Fruit fly (Drosophila melanogaster) whole organism, embryonic: ENCODE data around the gene Nak.

Experiments used
- ATbp ChIP-seq: fragments of 200-800 bp; sonication (Bioruptor generic); optimal IDR thresholded peaks from 2 replicates; lab custom pipeline; 2017; ENCODE audit warnings: missing biosample characterization, mild to moderate bottlenecking, missing genetic modification characterization, missing genetic modification reagents
- CG12391 ChIP-seq: fragments of 200-800 bp; sonication (Bioruptor generic); optimal IDR thresholded peaks from 3 replicates; lab custom pipeline; 2018; ENCODE audit warnings: missing biosample characterization, mild to moderate bottlenecking, missing genetic modification characterization, moderate library complexity
- CG12769 ChIP-seq: fragments of 200-800 bp; sonication (Bioruptor generic); optimal IDR thresholded peaks from 2 replicates; lab custom pipeline; 2019; ENCODE audit warnings: missing biosample characterization, mild to moderate bottlenecking, missing genetic modification characterization, moderate library complexity
- CG13287 ChIP-seq: fragments of 200-800 bp; sonication (Bioruptor generic); IDR thresholded peaks from 2 replicates; pipeline ENCODE4 v1.3.6; 2022; ENCODE audit warnings: missing biosample characterization, missing genetic modification characterization; ENCODE audit not compliant: partially characterized antibody
- CG14860 ChIP-seq: fragments of 200-800 bp; sonication (Bioruptor generic); IDR thresholded peaks from 3 replicates; pipeline ENCODE4 v1.3.6; 2022; ENCODE audit warnings: missing biosample characterization, missing genetic modification characterization; ENCODE audit not compliant: partially characterized antibody
- CG17829 ChIP-seq: fragments of 200-800 bp; optimal IDR thresholded peaks from 2 replicates; lab custom pipeline; 2019; ENCODE audit warnings: missing biosample characterization, mild to moderate bottlenecking, missing genetic modification characterization, moderate library complexity
- CG18262 ChIP-seq: fragments of 200-800 bp; optimal IDR thresholded peaks from 3 replicates; lab custom pipeline; 2019; ENCODE audit warnings: missing biosample characterization, mild to moderate bottlenecking, missing genetic modification characterization, moderate library complexity
- CG2889 ChIP-seq: fragments of 200-800 bp; sonication (Bioruptor generic); IDR thresholded peaks from 3 replicates; pipeline ENCODE4 v1.3.6; 2022; ENCODE audit warnings: missing biosample characterization, missing genetic modification characterization
- CG31224 ChIP-seq: fragments of 200-800 bp; sonication (Bioruptor generic); IDR thresholded peaks from 2 replicates; pipeline ENCODE4 v1.3.6; 2022; ENCODE audit warnings: missing biosample characterization, missing genetic modification characterization
- CG34376 ChIP-seq: fragments of 200-800 bp; sonication (Bioruptor generic); optimal IDR thresholded peaks from 2 replicates; lab custom pipeline; 2018; ENCODE audit warnings: missing biosample characterization, mild to moderate bottlenecking, missing genetic modification characterization
- CG3838 ChIP-seq: fragments of 200-800 bp; sonication (Bioruptor generic); optimal IDR thresholded peaks from 3 replicates; lab custom pipeline; 2016; ENCODE audit warnings: missing biosample characterization, missing genetic modification characterization
- CG4360 ChIP-seq: fragments of 200-800 bp; sonication (Bioruptor generic); IDR thresholded peaks from 2 replicates; pipeline ENCODE4 v1.3.6; 2022; ENCODE audit warnings: missing biosample characterization, missing genetic modification characterization
- CG4820 ChIP-seq: fragments of 200-800 bp; sonication (Bioruptor generic); optimal IDR thresholded peaks from 3 replicates; lab custom pipeline; 2016; ENCODE audit warnings: missing biosample characterization, missing genetic modification characterization
- CG6272 ChIP-seq: fragments of 200-800 bp; sonication (Bioruptor generic); IDR thresholded peaks from 2 replicates; pipeline ENCODE4 v1.3.6; 2022; ENCODE audit warnings: missing biosample characterization, missing genetic modification characterization
- CG6689 ChIP-seq: fragments of 200-800 bp; sonication (Bioruptor generic); IDR thresholded peaks from 2 replicates; pipeline ENCODE4 v1.3.6; 2022; ENCODE audit warnings: missing biosample characterization, missing genetic modification characterization
- CG7786 ChIP-seq: fragments of 200-800 bp; sonication (Bioruptor generic); optimal IDR thresholded peaks from 2 replicates; lab custom pipeline; 2016; ENCODE audit warnings: missing biosample characterization, missing genetic modification characterization
- Ets65A ChIP-seq: fragments of 200-800 bp; sonication (Bioruptor generic); peaks from one replicate; lab custom pipeline; 2016; ENCODE audit warnings: missing biosample characterization, missing genetic modification characterization
- Gug ChIP-seq: fragments of 200-800 bp; sonication (Bioruptor generic); IDR thresholded peaks from 4 replicates; pipeline ENCODE4 v1.3.6; 2022; ENCODE audit warnings: missing biosample characterization, missing genetic modification characterization
- Hand ChIP-seq: fragments of 200-800 bp; sonication (Bioruptor generic); optimal IDR thresholded peaks from 2 replicates; lab custom pipeline; 2017; ENCODE audit warnings: mild to moderate bottlenecking, missing biosample characterization, missing genetic modification reagents, missing genetic modification characterization
- Hr51 ChIP-seq, 2 experiments: fragments of 200-800 bp; sonication (Bioruptor generic); optimal IDR thresholded peaks; 2 replicates in 1 of 2; 3 replicates in 1 of 2; lab custom pipeline; 2016 to 2018; ENCODE audit warnings: missing biosample characterization in 2 of 2, missing genetic modification characterization in 2 of 2, mild to moderate bottlenecking in 1 of 2, moderate library complexity in 1 of 2
- Kr ChIP-seq: fragments of 200-800 bp; sonication (Bioruptor generic); optimal IDR thresholded peaks from 2 replicates; lab custom pipeline; 2017; ENCODE audit warnings: missing biosample characterization, mild to moderate bottlenecking, missing genetic modification characterization
- MESR4 ChIP-seq: fragments of 200-800 bp; sonication (Bioruptor generic); optimal IDR thresholded peaks from 2 replicates; lab custom pipeline; 2018; ENCODE audit warnings: missing biosample characterization, mild to moderate bottlenecking, missing genetic modification characterization, moderate library complexity
- Nf-YB ChIP-seq: fragments of 200-800 bp; sonication (Bioruptor generic); optimal IDR thresholded peaks from 3 replicates; lab custom pipeline; 2019; ENCODE audit warnings: missing biosample characterization, mild to moderate bottlenecking, missing genetic modification characterization, moderate library complexity
- Ravus ChIP-seq: fragments of 200-800 bp; sonication (Bioruptor generic); IDR thresholded peaks from 2 replicates; pipeline ENCODE4 v1.3.6; 2022; ENCODE audit warnings: missing biosample characterization, missing genetic modification characterization
- Sry-β ChIP-seq: fragments of 200-800 bp; sonication (Bioruptor generic); optimal IDR thresholded peaks from 2 replicates; lab custom pipeline; 2018; ENCODE audit warnings: missing biosample characterization, mild to moderate bottlenecking, missing genetic modification characterization, moderate library complexity
- Tbp ChIP-seq: fragments of >200 bp; optimal IDR thresholded peaks from 2 replicates; lab custom pipeline; 2018; ENCODE audit warnings: missing biosample characterization, missing genetic modification characterization
- Trl ChIP-seq, 3 experiments: fragments of >200 bp in 2 of 3; fragments of 200-800 bp in 1 of 3; sonication (Bioruptor generic) in 1 of 3; optimal IDR thresholded peaks; 2 replicates in 1 of 3; 3 replicates in 2 of 3; lab custom pipeline; 2016 to 2017; ENCODE audit warnings: missing biosample characterization in 1 of 3, missing genetic modification characterization in 1 of 3
- abd-A ChIP-seq: fragments of 200-800 bp; sonication (Bioruptor generic); optimal IDR thresholded peaks from 3 replicates; lab custom pipeline; 2019; ENCODE audit warnings: missing biosample characterization, mild to moderate bottlenecking, missing genetic modification characterization, moderate library complexity
- ash1 ChIP-seq: fragments of 200-800 bp; sonication (Bioruptor generic); optimal IDR thresholded peaks from 2 replicates; lab custom pipeline; 2018; ENCODE audit warnings: missing biosample characterization, mild to moderate bottlenecking, missing genetic modification characterization
- ato ChIP-seq: fragments of 200-800 bp; sonication (Bioruptor generic); IDR thresholded peaks from 2 replicates; pipeline ENCODE4 v1.3.6; 2022; ENCODE audit warnings: missing biosample characterization, missing genetic modification characterization; ENCODE audit not compliant: partially characterized antibody
- ci ChIP-seq: fragments of 200-800 bp; sonication (Bioruptor generic); IDR thresholded peaks from 3 replicates; pipeline ENCODE4 v1.3.6; 2022; ENCODE audit warnings: missing biosample characterization, missing genetic modification characterization
- danr ChIP-seq: fragments of 200-800 bp; sonication (Bioruptor generic); IDR thresholded peaks from 2 replicates; pipeline ENCODE4 v1.3.6; 2022; ENCODE audit warnings: missing biosample characterization, missing genetic modification characterization
- dmrt11E ChIP-seq: fragments of 200-800 bp; sonication (Bioruptor generic); optimal IDR thresholded peaks from 3 replicates; lab custom pipeline; 2018; ENCODE audit warnings: missing biosample characterization, mild to moderate bottlenecking, missing genetic modification characterization, moderate library complexity
- fd96Cb ChIP-seq: fragments of 200-800 bp; sonication (Bioruptor generic); optimal IDR thresholded peaks from 2 replicates; lab custom pipeline; 2018; ENCODE audit warnings: missing biosample characterization, mild to moderate bottlenecking, missing genetic modification characterization, moderate library complexity
- lbe ChIP-seq: fragments of 200-800 bp; sonication (Bioruptor generic); optimal IDR thresholded peaks from 2 replicates; lab custom pipeline; 2016; ENCODE audit warnings: missing biosample characterization, mild to moderate bottlenecking, missing genetic modification characterization
- lmd ChIP-seq: fragments of 200-800 bp; sonication (Bioruptor generic); IDR thresholded peaks from 2 replicates; pipeline ENCODE4 v1.3.6; 2022; ENCODE audit warnings: missing biosample characterization, missing genetic modification characterization
- mam ChIP-seq: fragments of 200-800 bp; sonication (Bioruptor generic); optimal IDR thresholded peaks from 3 replicates; lab custom pipeline; 2016; ENCODE audit warnings: missing biosample characterization, missing genetic modification characterization
- mld ChIP-seq: fragments of 200-800 bp; sonication (Bioruptor generic); IDR thresholded peaks from 3 replicates; pipeline ENCODE4 v1.3.6; 2022; ENCODE audit warnings: missing biosample characterization, missing genetic modification characterization; ENCODE audit not compliant: partially characterized antibody
- oc ChIP-seq: fragments of 200-800 bp; sonication (Bioruptor generic); optimal IDR thresholded peaks from 2 replicates; lab custom pipeline; 2018; ENCODE audit warnings: missing biosample characterization, mild to moderate bottlenecking, missing genetic modification characterization, moderate library complexity
- p53 ChIP-seq: fragments of 200-800 bp; sonication (Bioruptor generic); optimal IDR thresholded peaks from 2 replicates; lab custom pipeline; 2016; ENCODE audit warnings: missing biosample characterization, missing genetic modification characterization
- run ChIP-seq: fragments of 200-800 bp; sonication (Bioruptor generic); optimal IDR thresholded peaks from 3 replicates; lab custom pipeline; 2018; ENCODE audit warnings: missing biosample characterization, mild to moderate bottlenecking, missing genetic modification characterization
- sens ChIP-seq: fragments of 200-800 bp; sonication (Bioruptor generic); peaks from one replicate; lab custom pipeline; 2016; ENCODE audit warnings: missing biosample characterization, missing genetic modification characterization
- seq ChIP-seq: fragments of 200-800 bp; sonication (Bioruptor generic); IDR thresholded peaks from 2 replicates; pipeline ENCODE4 v1.3.6; 2022; ENCODE audit warnings: missing biosample characterization, missing genetic modification characterization
- sna ChIP-seq: fragments of 200-800 bp; sonication (Bioruptor generic); IDR thresholded peaks from 2 replicates; pipeline ENCODE4 v1.3.6; 2022; ENCODE audit warnings: missing biosample characterization, missing genetic modification characterization; ENCODE audit not compliant: partially characterized antibody
- ssp ChIP-seq: fragments of 200-800 bp; sonication (Bioruptor generic); IDR thresholded peaks from 2 replicates; pipeline ENCODE4 v1.3.6; 2022; ENCODE audit warnings: missing biosample characterization, missing genetic modification characterization
- sug ChIP-seq: fragments of 200-800 bp; optimal IDR thresholded peaks from 2 replicates; lab custom pipeline; 2019; ENCODE audit warnings: missing biosample characterization, mild to moderate bottlenecking, missing genetic modification characterization, moderate library complexity
- tgo ChIP-seq: fragments of 200-800 bp; sonication (Bioruptor generic); IDR thresholded peaks from 3 replicates; pipeline ENCODE4 v1.3.6; 2022; ENCODE audit warnings: missing biosample characterization, missing genetic modification characterization
- unpg ChIP-seq: fragments of 200-800 bp; sonication (Bioruptor generic); optimal IDR thresholded peaks from 3 replicates; lab custom pipeline; 2018; ENCODE audit warnings: missing biosample characterization, mild to moderate bottlenecking, missing genetic modification characterization, moderate library complexity
- wek ChIP-seq: fragments of 200-800 bp; sonication (Bioruptor generic); optimal IDR thresholded peaks from 3 replicates; lab custom pipeline; 2018; ENCODE audit warnings: missing biosample characterization, mild to moderate bottlenecking, missing genetic modification characterization, moderate library complexity

The Nak gene

dm6 chr2L:18944175-18945012 is 24.1 kb downstream of the Nak start (continued):
- TF ChIP-seq Hr51 (GFP tag; optimal IDR thresholded peaks at IDR 0.05; lab: Kevin White, UChicago) (no peak), CG6689 (GFP tag; lab: Robert Waterston, UW) (no peak), mam (GFP tag; lab: Kevin White, UChicago) (no peak), abd-A (tag; lab: Kevin White, UChicago) (peak; percentile 99), CG6272 (no peak), CG34376 (GFP tag; lab: Kevin White, UChicago) (peak; percentile 79), unpg (GFP tag; lab: Kevin White, UChicago) (no peak), CG2889 (GFP tag; lab: Robert Waterston, UW) (no peak), ATbp (GFP tag; lab: Kevin White, UChicago) (no peak), MESR4 (no peak), CG4820 (GFP tag; lab: Kevin White, UChicago) (no peak), Ravus (GFP tag; lab: Robert Waterston, UW) (no peak), CG12391 (tag; lab: Kevin White, UChicago) (no peak), CG14860 (no peak), lbe (GFP tag; lab: Kevin White, UChicago) (peak; percentile 39), sens (GFP tag; lab: Kevin White, UChicago) (peak; percentile 76), Nf-YB (peak; percentile 23), CG7786 (GFP tag; lab: Kevin White, UChicago) (no peak), Gug (no peak), wek (GFP tag; lab: Kevin White, UChicago) (peak; percentile 35), Sry-β (no peak), ash1 (GFP tag; lab: Kevin White, UChicago) (peak; percentile 43), Tbp (GFP tag; lab: Kevin White, UChicago) (no peak), Hand (GFP tag; lab: Kevin White, UChicago) (peak; percentile 52), danr (GFP tag; lab: Robert Waterston, UW) (no peak), mld (GFP tag; lab: Robert Waterston, UW) (no peak), CG18262 (no peak), CG4360 (no peak), sna (no peak), ssp (GFP tag; lab: Robert Waterston, UW) (no peak), Kr (GFP tag; lab: Kevin White, UChicago) (peak; percentile 91), p53 (GFP tag; lab: Kevin White, UChicago) (no peak), run (tag; lab: Kevin White, UChicago) (peak; percentile 39), sug (tag; lab: Kevin White, UChicago) (peak; percentile 48), Trl (optimal IDR thresholded peaks at IDR 0.05; lab: Kevin White, UChicago) (no peak), Trl (GFP tag; optimal IDR thresholded peaks at IDR 0.05; lab: Kevin White, UChicago) (no peak), CG13287 (GFP tag; lab: Robert Waterston, UW) (no peak), CG12769 (peak; percentile 81), CG31224 (GFP tag; lab: Robert Waterston, UW) (no peak), dmrt11E (peak; percentile 8), seq (GFP tag; lab: Robert Waterston, UW) (no peak), tgo (GFP tag; lab: Robert Waterston, UW) (no peak), oc (peak; percentile 65), ato (GFP tag; lab: Robert Waterston, UW) (no peak), CG17829 (tag; lab: Kevin White, UChicago) (no peak), CG3838 (GFP tag; lab: Kevin White, UChicago) (peak; percentile 99), lmd (no peak), Ets65A (GFP tag; lab: Kevin White, UChicago) (no peak), ci (no peak), fd96Cb (tag; lab: Kevin White, UChicago) (no peak)
